Worm (Caenorhabditis elegans) whole organism, L4/young adult: ENCODE data around the gene mtss-1.
A peak's percentile ranks its signal among the peaks of the same experiment; 100 is the strongest.

ENCODE experiments used
- W03F9.2 ChIP-seq: fragments of 150-350 bp; optimal IDR thresholded peaks from 2 replicates; lab custom pipeline; 2014; ENCODE audit warnings: missing biosample characterization, missing genetic modification characterization
- dao-5 ChIP-seq: sonication (generic microtip); optimal IDR thresholded peaks from 2 replicates; lab custom pipeline; 2016; ENCODE audit warnings: missing genotype, missing genetic modification characterization, moderate library complexity, missing compliant biosample characterization
- him-1 ChIP-seq: sonication (generic microtip); optimal IDR thresholded peaks from 2 replicates; lab custom pipeline; 2016; ENCODE audit warnings: missing genotype, missing genetic modification reagents, missing genetic modification characterization, missing compliant biosample characterization

The mtss-1 gene

DNA sequence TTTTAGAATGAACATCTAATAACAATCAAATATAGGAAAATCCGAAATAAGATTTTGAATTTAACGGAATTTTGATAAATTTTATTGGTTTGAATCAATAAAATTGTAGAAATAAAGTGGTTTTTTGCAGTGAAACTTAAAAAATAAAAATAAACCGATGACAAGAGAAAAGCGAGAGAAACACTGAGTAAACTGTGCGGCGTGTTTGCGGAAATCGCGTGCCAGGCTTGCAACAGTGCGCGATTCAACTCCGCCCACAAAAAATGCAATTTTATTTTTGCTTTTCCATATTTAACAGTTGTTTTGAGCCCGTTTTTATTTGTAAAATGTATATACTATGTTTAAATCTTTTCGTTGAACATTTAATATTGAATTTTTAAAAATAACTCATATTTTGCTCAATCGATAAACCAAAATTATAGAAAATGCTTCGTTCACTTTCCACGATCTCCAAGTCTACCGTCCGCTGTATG, at the start of gene mtss-1:
TSS of gene mtss-1 (plus strand) at position 423 of the 473 bp plus-strand sequence.
- TF ChIP-seq him-1 (tag; lab: Kevin White, UChicago) = peak; percentile 53
- peak; percentile 78 for TF ChIP-seq W03F9.2
- peak; percentile 23 for TF ChIP-seq dao-5 (tag; lab: Kevin White, UChicago)

ce11 chrIII:8718592-8718991, 49.5 kb upstream of the mtss-1 start:
- TF ChIP-seq dao-5 (tag; lab: Kevin White, UChicago) (no peak), him-1 (tag; lab: Kevin White, UChicago) (no peak), W03F9.2 (no peak)

DNA sequence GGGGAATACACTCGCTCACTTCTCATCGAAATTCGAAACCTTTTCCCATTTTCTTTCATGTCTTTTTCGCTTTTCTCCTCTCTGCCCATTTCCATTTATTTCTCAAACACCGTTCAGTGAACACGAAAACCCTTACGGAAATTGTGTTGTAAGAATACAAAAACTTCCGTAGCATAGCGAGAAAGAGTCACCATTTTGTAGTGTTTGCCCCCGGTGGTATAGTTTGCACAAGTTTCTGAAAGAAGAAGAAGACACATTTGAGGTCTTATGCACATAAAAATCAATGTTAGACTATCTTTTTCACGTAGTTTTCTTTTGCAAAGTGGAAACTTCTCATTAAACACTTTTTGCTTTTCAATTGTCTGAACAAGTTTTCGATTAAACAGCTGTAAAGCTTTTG, 49.0 kb upstream of the mtss-1 start:
- TF ChIP-seq W03F9.2 (no peak), him-1 (tag; lab: Kevin White, UChicago) (no peak), dao-5 (tag; lab: Kevin White, UChicago) (no peak)

DNA sequence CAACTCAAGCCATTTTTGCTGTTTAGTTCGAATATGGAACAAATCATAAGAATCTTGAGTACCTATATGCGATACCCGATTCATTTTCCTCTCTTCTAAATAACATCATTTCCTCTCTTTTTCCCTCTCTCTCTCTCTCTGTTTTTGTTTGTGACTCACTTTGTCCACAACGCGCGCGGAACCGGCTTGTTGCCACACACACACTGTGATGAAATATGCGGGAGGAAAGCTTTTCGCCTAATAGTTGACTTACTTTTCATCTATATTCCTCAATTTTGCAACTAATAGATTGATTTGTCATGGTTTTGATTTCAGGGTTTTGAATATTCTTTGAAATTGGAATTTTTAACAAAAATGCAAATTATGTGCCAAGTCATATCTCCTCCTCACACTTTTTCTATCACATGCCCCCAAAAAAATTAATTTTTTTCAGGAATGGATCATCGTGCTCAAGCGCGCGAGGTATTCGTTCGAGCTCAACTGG, 48.3 kb upstream of the mtss-1 start, which contains the start of gene hipr-1:
TSS of gene hipr-1 (plus strand) at position 434 of the 484 bp plus-strand sequence.
- TF ChIP-seq dao-5 (tag; lab: Kevin White, UChicago) (no peak), W03F9.2 (no peak), him-1 (tag; lab: Kevin White, UChicago) (no peak)

ce11 chrIII:8725224-8725623, 42.9 kb upstream of the mtss-1 start:
- TF ChIP-seq W03F9.2 = no peak
- TF ChIP-seq him-1 (tag; lab: Kevin White, UChicago) = no peak
- no peak for TF ChIP-seq dao-5 (tag; lab: Kevin White, UChicago)

ce11 chrIII:8726019-8726894, 41.9 kb upstream of the mtss-1 start:
- TF ChIP-seq W03F9.2 = no peak
- no peak for TF ChIP-seq dao-5 (tag; lab: Kevin White, UChicago)
- no peak for TF ChIP-seq him-1 (tag; lab: Kevin White, UChicago)

- TF ChIP-seq dao-5 (tag; lab: Kevin White, UChicago) (no peak), W03F9.2 (no peak), him-1 (tag; lab: Kevin White, UChicago) (no peak)
Observed at ce11 chrIII:8731310-8731709, 36.8 kb upstream of the mtss-1 start, which contains the start of gene ZK370.4. Gene ZK370.4, minus strand, starts transcription at chrIII:8731410.

DNA sequence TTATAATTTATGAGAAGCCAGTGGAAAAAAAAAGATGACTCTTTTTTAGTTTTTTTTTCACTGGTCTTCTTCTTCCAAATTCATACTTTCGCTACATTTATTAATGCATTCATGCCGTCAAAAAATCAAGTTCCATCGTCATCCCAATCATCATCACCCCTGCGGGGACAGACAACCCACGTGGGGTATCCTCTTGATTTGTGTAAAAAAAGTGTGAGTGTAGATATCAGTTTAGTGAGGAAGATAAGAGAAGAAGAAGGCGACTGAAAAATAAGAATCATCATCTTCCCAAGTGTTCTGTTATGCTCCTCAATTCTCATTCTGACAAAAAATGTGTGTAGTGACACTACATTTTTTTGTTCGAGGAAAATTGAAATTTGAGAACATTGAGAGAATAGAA, 36.1 kb upstream of the mtss-1 start:
- TF ChIP-seq dao-5 (tag; lab: Kevin White, UChicago) (no peak), W03F9.2 (no peak), him-1 (tag; lab: Kevin White, UChicago) (no peak)

- TF ChIP-seq dao-5 (tag; lab: Kevin White, UChicago) (no peak), W03F9.2 (no peak), him-1 (tag; lab: Kevin White, UChicago) (no peak)
Observed at ce11 chrIII:8733237-8733636, 34.9 kb upstream of the mtss-1 start.

ce11 chrIII:8733667-8734066, 34.4 kb upstream of the mtss-1 start:
- TF ChIP-seq W03F9.2 = no peak
- no peak for TF ChIP-seq dao-5 (tag; lab: Kevin White, UChicago)

DNA sequence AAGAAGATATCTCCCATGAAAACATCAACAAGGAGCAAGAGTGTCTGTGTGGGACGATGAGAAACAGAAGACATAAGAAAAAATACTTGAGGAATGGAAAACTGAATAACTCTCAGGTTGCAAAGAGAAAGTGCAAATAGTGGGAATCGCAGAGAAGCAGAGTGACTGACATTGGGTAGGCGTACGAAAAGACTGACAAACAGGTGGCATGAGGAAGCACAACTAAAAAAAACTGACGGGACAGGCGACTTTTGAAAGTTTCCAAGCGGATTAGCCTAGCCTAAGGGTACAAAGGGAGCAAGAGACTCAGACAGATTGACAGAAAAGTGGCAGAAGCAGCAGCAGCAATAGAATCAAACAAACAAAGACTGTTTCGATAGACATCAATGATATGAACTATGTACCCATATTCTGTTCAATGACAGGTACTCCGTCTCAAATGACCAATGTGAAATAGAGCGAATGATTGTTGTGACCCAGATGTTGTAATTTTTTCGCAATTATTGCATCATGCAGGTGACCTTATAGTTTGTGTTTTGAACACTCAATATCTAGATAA, 33.7 kb upstream of the mtss-1 start:
- TF ChIP-seq dao-5 (tag; lab: Kevin White, UChicago) = no peak
- no peak for TF ChIP-seq W03F9.2
- no peak for TF ChIP-seq him-1 (tag; lab: Kevin White, UChicago)

ce11 chrIII:8737391-8737790, 30.7 kb upstream of the mtss-1 start:
- TF ChIP-seq him-1 (tag; lab: Kevin White, UChicago) (no peak), dao-5 (tag; lab: Kevin White, UChicago) (no peak), W03F9.2 (no peak)

- TF ChIP-seq him-1 (tag; lab: Kevin White, UChicago) (no peak), dao-5 (tag; lab: Kevin White, UChicago) (no peak), W03F9.2 (no peak)
Observed at ce11 chrIII:8738289-8738688, 29.8 kb upstream of the mtss-1 start.

- TF ChIP-seq dao-5 (tag; lab: Kevin White, UChicago) (no peak), W03F9.2 (no peak), him-1 (tag; lab: Kevin White, UChicago) (no peak)
Observed at ce11 chrIII:8739126-8739525, 29.0 kb upstream of the mtss-1 start.
